Worm (Caenorhabditis elegans) whole organism, young adult: ENCODE data around the gene nmt-1.

ENCODE experiments used
- B0261.1 ChIP-seq: sonication (generic microtip); optimal IDR thresholded peaks from 2 replicates; lab custom pipeline; 2016; ENCODE audit warnings: mild to moderate bottlenecking, missing genetic modification characterization, moderate library complexity, missing compliant biosample characterization
- C17E4.6 ChIP-seq: fragments of 200-800 bp; sonication (Bioruptor generic); IDR thresholded peaks from 2 replicates; pipeline ENCODE4 v1.3.6; 2022; ENCODE audit warnings: missing genetic modification reagents, missing genetic modification characterization, missing compliant biosample characterization
- attf-5 ChIP-seq: fragments of 200-800 bp; sonication (Bioruptor generic); optimal IDR thresholded peaks from 2 replicates; lab custom pipeline; 2018; ENCODE audit warnings: mild to moderate bottlenecking, missing genetic modification characterization, missing compliant biosample characterization
- cebp-1 ChIP-seq, 2 experiments: fragments of 200-800 bp in 1 of 2; sonication (Bioruptor generic) in 1 of 2; sonication (generic microtip) in 1 of 2; IDR thresholded peaks in 1 of 2; optimal IDR thresholded peaks in 1 of 2; 2 replicates each; pipeline versions ENCODE4 v1.3.6 to Lab custom; 2017 to 2022; ENCODE audit warnings: missing compliant biosample characterization in 2 of 2, missing genetic modification characterization in 2 of 2, mild to moderate bottlenecking in 1 of 2, missing genetic modification reagents in 1 of 2, moderate library complexity in 1 of 2
- ceh-100 ChIP-seq: fragments of 200-800 bp; sonication (Bioruptor generic); IDR thresholded peaks from 2 replicates; pipeline ENCODE4 v1.3.6; 2022; ENCODE audit warnings: missing genetic modification reagents, missing genetic modification characterization, missing compliant biosample characterization
- dpff-1 ChIP-seq: sonication (generic microtip); optimal IDR thresholded peaks from 2 replicates; lab custom pipeline; 2017; ENCODE audit warnings: mild to moderate bottlenecking, missing genetic modification characterization, missing compliant biosample characterization
- dpl-1 ChIP-seq: fragments of 150-350 bp; optimal IDR thresholded peaks from 2 replicates; lab custom pipeline; 2014; ENCODE audit warnings: missing biosample characterization, missing genetic modification reagents, missing genetic modification characterization
- hmg-1.2 ChIP-seq: fragments of 200-800 bp; sonication (Bioruptor generic); IDR thresholded peaks from 2 replicates; pipeline ENCODE4 v1.3.6; 2022; ENCODE audit warnings: missing genetic modification reagents, missing genetic modification characterization, missing compliant biosample characterization
- nfya-1 ChIP-seq: sonication (generic microtip); optimal IDR thresholded peaks from 2 replicates; lab custom pipeline; 2017; ENCODE audit warnings: antibody characterized with exemption, missing compliant biosample characterization, missing genetic modification characterization, borderline replicate concordance; ENCODE audit not compliant: insufficient read depth
- tlf-1 ChIP-seq: fragments of 200-800 bp; sonication (Bioruptor generic); optimal IDR thresholded peaks from 2 replicates; lab custom pipeline; 2018; ENCODE audit warnings: mild to moderate bottlenecking, missing genetic modification characterization, missing compliant biosample characterization
- ztf-22 ChIP-seq: fragments of 200-800 bp; sonication (Bioruptor generic); optimal IDR thresholded peaks from 2 replicates; lab custom pipeline; 2018; ENCODE audit warnings: mild to moderate bottlenecking, missing genetic modification characterization, moderate library complexity, missing compliant biosample characterization

ce11 chrIII:6078917-6079316 is 37.2 kb downstream of the nmt-1 start:
- TF ChIP-seq dpl-1 (GFP tag; lab: Kevin White, UChicago) (no peak), attf-5 (GFP tag; lab: Kevin White, UChicago) (no peak), B0261.1 (tag; lab: Kevin White, UChicago) (no peak), ztf-22 (no peak), cebp-1 (GFP tag; IDR thresholded peaks at IDR 0.05; lab: Robert Waterston, UW) (no peak), cebp-1 (tag; optimal IDR thresholded peaks at IDR 0.05; lab: Kevin White, UChicago) (no peak), nfya-1 (tag; lab: Kevin White, UChicago) (no peak), C17E4.6 (GFP tag; lab: Robert Waterston, UW) (no peak), dpff-1 (no peak), tlf-1 (GFP tag; lab: Kevin White, UChicago) (no peak), ceh-100 (GFP tag; lab: Robert Waterston, UW) (no peak), hmg-1.2 (GFP tag; lab: Robert Waterston, UW) (no peak)
